Worm (Caenorhabditis elegans) whole organism, mixed stage, embryonic: ENCODE measurements around the gene K09C4.10.

Experiments used
- M03D4.4 ChIP-seq: sonication (generic microtip); optimal IDR thresholded peaks from 2 replicates; lab custom pipeline; 2017; ENCODE audit warnings: mild to moderate bottlenecking, missing genetic modification characterization, missing compliant biosample characterization
- bed-3 ChIP-seq: fragments of 200-800 bp; sonication (Bioruptor generic); optimal IDR thresholded peaks from 3 replicates; lab custom pipeline; 2018; ENCODE audit warnings: mild to moderate bottlenecking, missing genetic modification characterization, moderate library complexity, missing compliant biosample characterization
- ceh-39 ChIP-seq: fragments of 150-350 bp; optimal IDR thresholded peaks from 2 replicates; lab custom pipeline; 2014; ENCODE audit warnings: missing biosample characterization, missing genetic modification characterization
- ceh-43 ChIP-seq: fragments of 200-800 bp; sonication (Bioruptor generic); optimal IDR thresholded peaks from 2 replicates; lab custom pipeline; 2018; ENCODE audit warnings: mild to moderate bottlenecking, missing genetic modification characterization, moderate library complexity, missing compliant biosample characterization
- ceh-83 ChIP-seq: fragments of 200-800 bp; sonication (Bioruptor generic); optimal IDR thresholded peaks from 2 replicates; lab custom pipeline; 2018; ENCODE audit warnings: mild to moderate bottlenecking, missing genetic modification characterization, missing compliant biosample characterization
- ces-1 ChIP-seq: fragments of 150-350 bp; optimal IDR thresholded peaks from 2 replicates; lab custom pipeline; 2014; ENCODE audit warnings: missing biosample characterization, missing genetic modification reagents, missing genetic modification characterization
- cnd-1 ChIP-seq: fragments of 200-800 bp; sonication (Bioruptor generic); optimal IDR thresholded peaks from 2 replicates; lab custom pipeline; 2018; ENCODE audit warnings: mild to moderate bottlenecking, missing genetic modification characterization, missing compliant biosample characterization
- drap-1 ChIP-seq: fragments of 200-800 bp; sonication (Bioruptor generic); optimal IDR thresholded peaks from 3 replicates; lab custom pipeline; 2018; ENCODE audit warnings: mild to moderate bottlenecking, missing genetic modification characterization, missing compliant biosample characterization
- flh-1 ChIP-seq: fragments of 200-800 bp; sonication (Bioruptor generic); optimal IDR thresholded peaks from 2 replicates; lab custom pipeline; 2018; ENCODE audit warnings: mild to moderate bottlenecking, missing genetic modification characterization, moderate library complexity, missing compliant biosample characterization
- ham-2 ChIP-seq: fragments of 200-800 bp; sonication (Bioruptor generic); optimal IDR thresholded peaks from 2 replicates; lab custom pipeline; 2018; ENCODE audit warnings: mild to moderate bottlenecking, missing genetic modification characterization, missing compliant biosample characterization
- hlh-1 ChIP-seq: fragments of 150-350 bp; optimal IDR thresholded peaks from 2 replicates; lab custom pipeline; 2014; ENCODE audit warnings: missing biosample characterization, missing genetic modification reagents, missing genetic modification characterization
- lin-32 ChIP-seq: fragments of 200-800 bp; sonication (Bioruptor generic); optimal IDR thresholded peaks from 2 replicates; lab custom pipeline; 2018; ENCODE audit warnings: mild to moderate bottlenecking, missing genetic modification characterization, missing compliant biosample characterization
- lsy-2 ChIP-seq: fragments of 150-350 bp; optimal IDR thresholded peaks from 2 replicates; lab custom pipeline; 2014; ENCODE audit warnings: missing biosample characterization, missing genetic modification characterization
- mab-5 ChIP-seq: fragments of 150-350 bp; optimal IDR thresholded peaks from 2 replicates; lab custom pipeline; 2014; ENCODE audit warnings: missing biosample characterization, missing genetic modification characterization
- mep-1 ChIP-seq: fragments of 150-350 bp; optimal IDR thresholded peaks from 2 replicates; lab custom pipeline; 2017; ENCODE audit warnings: missing biosample characterization, missing genetic modification reagents, missing genetic modification characterization, inconsistent platforms
- nhr-12 ChIP-seq: fragments of 150-350 bp; optimal IDR thresholded peaks from 2 replicates; lab custom pipeline; 2014; ENCODE audit warnings: missing biosample characterization, missing genetic modification characterization
- nhr-2 ChIP-seq: fragments of 150-350 bp; optimal IDR thresholded peaks from 2 replicates; lab custom pipeline; 2014; ENCODE audit warnings: missing biosample characterization, missing genetic modification characterization
- nhr-237 ChIP-seq: fragments of 150-350 bp; optimal IDR thresholded peaks from 2 replicates; lab custom pipeline; 2014; ENCODE audit warnings: missing biosample characterization, missing genetic modification characterization
- nhr-28 ChIP-seq: fragments of 150-350 bp; optimal IDR thresholded peaks from 2 replicates; lab custom pipeline; 2014; ENCODE audit warnings: missing biosample characterization, missing genetic modification characterization
- nhr-76 ChIP-seq: sonication (generic microtip); optimal IDR thresholded peaks from 2 replicates; lab custom pipeline; 2017; ENCODE audit warnings: missing biosample characterization, missing genetic modification characterization
- pha-4 ChIP-seq: fragments of 150-350 bp; optimal IDR thresholded peaks from 2 replicates; lab custom pipeline; 2018; ENCODE audit warnings: missing biosample characterization, missing genetic modification reagents, missing genetic modification characterization
- sem-2 ChIP-seq: fragments of 200-800 bp; sonication (Bioruptor generic); optimal IDR thresholded peaks from 2 replicates; lab custom pipeline; 2018; ENCODE audit warnings: mild to moderate bottlenecking, missing genetic modification characterization, missing compliant biosample characterization
- snpc-4 ChIP-seq: fragments of 150-350 bp; optimal IDR thresholded peaks from 2 replicates; lab custom pipeline; 2014; ENCODE audit warnings: missing biosample characterization, missing genetic modification characterization
- sptf-1 ChIP-seq: sonication (generic microtip); optimal IDR thresholded peaks from 2 replicates; lab custom pipeline; 2017; ENCODE audit warnings: mild to moderate bottlenecking, missing genetic modification characterization, moderate library complexity, missing compliant biosample characterization
- tbx-8 ChIP-seq: fragments of 200-800 bp; sonication (Bioruptor generic); optimal IDR thresholded peaks from 2 replicates; lab custom pipeline; 2018; ENCODE audit warnings: mild to moderate bottlenecking, missing genetic modification characterization, moderate library complexity, missing compliant biosample characterization
- unc-120 ChIP-seq: sonication (generic microtip); optimal IDR thresholded peaks from 2 replicates; lab custom pipeline; 2017; ENCODE audit warnings: missing genetic modification characterization, missing compliant biosample characterization; ENCODE audit not compliant: poor library complexity, severe bottlenecking
- unc-39 ChIP-seq: fragments of 150-350 bp; optimal IDR thresholded peaks from 2 replicates; lab custom pipeline; 2014; ENCODE audit warnings: missing biosample characterization, missing genetic modification characterization
- unc-62 ChIP-seq: fragments of 150-350 bp; optimal IDR thresholded peaks from 2 replicates; lab custom pipeline; 2014; ENCODE audit warnings: missing biosample characterization, missing genetic modification reagents, missing genetic modification characterization
- zip-8 ChIP-seq: fragments of 150-350 bp; optimal IDR thresholded peaks from 2 replicates; lab custom pipeline; 2014; ENCODE audit warnings: missing biosample characterization, missing genetic modification characterization
- ztf-11 ChIP-seq: fragments of 150-350 bp; optimal IDR thresholded peaks from 2 replicates; lab custom pipeline; 2014; ENCODE audit warnings: missing biosample characterization, missing genetic modification characterization

Gene K09C4.10

ce11 chrX:3290147-3290546 lies 10.1 kb upstream of the K09C4.10 start:
- TF ChIP-seq sem-2 (no peak), ztf-11 (tag; lab: Kevin White, UChicago) (no peak), cnd-1 (tag; lab: Kevin White, UChicago) (no peak), lin-32 (GFP tag; lab: Kevin White, UChicago) (no peak), tbx-8 (GFP tag; lab: Kevin White, UChicago) (no peak)

- TF ChIP-seq ceh-83 (GFP tag; lab: Kevin White, UChicago) (no peak), tbx-8 (GFP tag; lab: Kevin White, UChicago) (no peak), pha-4 (tag; lab: Kevin White, UChicago) (no peak), unc-39 (no peak), nhr-2 (tag; lab: Kevin White, UChicago) (no peak)
Observed at ce11 chrX:3289183-3289582, 9.2 kb upstream of the K09C4.10 start, which contains the start of gene K09C4.4. Gene K09C4.4, plus strand, starts transcription at chrX:3289483.

DNA sequence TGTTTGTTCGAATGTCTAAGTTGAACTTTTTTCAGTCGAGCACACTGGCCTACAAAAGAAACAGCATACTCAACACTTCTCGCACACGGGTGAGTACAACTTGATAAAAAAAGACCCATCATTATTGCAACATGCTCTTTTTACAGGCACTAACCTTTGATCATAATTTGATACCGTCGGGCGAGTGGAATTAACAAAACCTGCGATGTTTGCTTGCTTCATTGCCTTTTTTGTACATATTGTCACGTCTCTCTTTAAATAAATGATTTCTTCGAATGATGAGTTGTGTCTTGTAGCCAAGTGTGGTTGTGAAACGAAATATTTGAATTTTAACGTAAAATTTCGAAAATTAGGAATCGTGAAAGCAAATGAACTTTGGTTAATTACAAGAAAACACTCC lies 5.4 kb upstream of the K09C4.10 start:
- no peak for TF ChIP-seq sptf-1 (tag; lab: Kevin White, UChicago)
- no peak for TF ChIP-seq unc-62
- TF ChIP-seq M03D4.4 (tag; lab: Kevin White, UChicago) = no peak
- TF ChIP-seq hlh-1 (tag; lab: Kevin White, UChicago) = no peak
- TF ChIP-seq nhr-28 (tag; lab: Kevin White, UChicago) = no peak
- no peak for TF ChIP-seq ces-1 (GFP tag; lab: Kevin White, UChicago)
- no peak for TF ChIP-seq nhr-76 (tag; lab: Kevin White, UChicago)
- TF ChIP-seq ceh-43 (GFP tag; lab: Kevin White, UChicago) = no peak
- TF ChIP-seq flh-1 (GFP tag; lab: Kevin White, UChicago) = no peak
- TF ChIP-seq tbx-8 (GFP tag; lab: Kevin White, UChicago) = no peak
- TF ChIP-seq mab-5 = no peak
- TF ChIP-seq zip-8 (tag; lab: Kevin White, UChicago) = no peak
- no peak for TF ChIP-seq nhr-237
- TF ChIP-seq nhr-12 (tag; lab: Kevin White, UChicago) = no peak
- no peak for TF ChIP-seq lin-32 (GFP tag; lab: Kevin White, UChicago)
- TF ChIP-seq ztf-11 (tag; lab: Kevin White, UChicago) = no peak

ce11 chrX:3284967-3285366 lies 4.9 kb upstream of the K09C4.10 start:
- TF ChIP-seq mep-1 (tag; lab: Kevin White, UChicago) (no peak), ceh-83 (GFP tag; lab: Kevin White, UChicago) (no peak), unc-39 (no peak), flh-1 (GFP tag; lab: Kevin White, UChicago) (no peak), lsy-2 (no peak), ceh-43 (GFP tag; lab: Kevin White, UChicago) (no peak), ztf-11 (tag; lab: Kevin White, UChicago) (no peak), nhr-12 (tag; lab: Kevin White, UChicago) (no peak), ces-1 (GFP tag; lab: Kevin White, UChicago) (no peak), snpc-4 (no peak), unc-120 (tag; lab: Kevin White, UChicago) (no peak), tbx-8 (GFP tag; lab: Kevin White, UChicago) (no peak), lin-32 (GFP tag; lab: Kevin White, UChicago) (no peak)

DNA sequence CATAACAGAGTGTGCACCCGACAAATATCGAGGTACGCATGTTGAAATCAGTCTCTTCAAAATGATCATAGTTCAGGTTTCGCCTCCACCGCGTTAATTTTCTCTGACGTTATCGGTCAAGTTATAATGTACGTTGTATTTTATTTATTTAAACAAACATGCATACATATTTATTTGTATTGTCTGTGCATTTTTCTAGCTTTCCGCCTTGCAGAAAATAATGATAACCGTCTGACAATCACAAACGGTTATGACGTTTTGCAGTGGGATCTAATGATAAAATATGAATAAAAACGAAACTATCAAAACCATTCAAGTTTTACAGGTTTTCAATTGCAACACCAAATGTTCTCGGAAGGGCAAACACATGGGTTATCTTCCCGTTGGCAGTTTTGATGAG lies 3.2 kb upstream of the K09C4.10 start:
- no peak for TF ChIP-seq nhr-28 (tag; lab: Kevin White, UChicago)
- TF ChIP-seq M03D4.4 (tag; lab: Kevin White, UChicago) = no peak
- no peak for TF ChIP-seq nhr-76 (tag; lab: Kevin White, UChicago)
- no peak for TF ChIP-seq ztf-11 (tag; lab: Kevin White, UChicago)
- no peak for TF ChIP-seq nhr-2 (tag; lab: Kevin White, UChicago)
- no peak for TF ChIP-seq flh-1 (GFP tag; lab: Kevin White, UChicago)
- no peak for TF ChIP-seq unc-62
- no peak for TF ChIP-seq hlh-1 (tag; lab: Kevin White, UChicago)
- TF ChIP-seq cnd-1 (tag; lab: Kevin White, UChicago) = no peak
- TF ChIP-seq ham-2 (GFP tag; lab: Kevin White, UChicago) = no peak
- no peak for TF ChIP-seq drap-1
- no peak for TF ChIP-seq ceh-39
- TF ChIP-seq tbx-8 (GFP tag; lab: Kevin White, UChicago) = no peak
- no peak for TF ChIP-seq snpc-4
- no peak for TF ChIP-seq unc-120 (tag; lab: Kevin White, UChicago)
- TF ChIP-seq nhr-237 = no peak
- no peak for TF ChIP-seq sptf-1 (tag; lab: Kevin White, UChicago)
- no peak for TF ChIP-seq bed-3
- TF ChIP-seq zip-8 (tag; lab: Kevin White, UChicago) = no peak
- no peak for TF ChIP-seq mab-5
